Worm (Caenorhabditis elegans): ENCODE data around the gene nhr-162.

Gene nhr-162

DNA sequence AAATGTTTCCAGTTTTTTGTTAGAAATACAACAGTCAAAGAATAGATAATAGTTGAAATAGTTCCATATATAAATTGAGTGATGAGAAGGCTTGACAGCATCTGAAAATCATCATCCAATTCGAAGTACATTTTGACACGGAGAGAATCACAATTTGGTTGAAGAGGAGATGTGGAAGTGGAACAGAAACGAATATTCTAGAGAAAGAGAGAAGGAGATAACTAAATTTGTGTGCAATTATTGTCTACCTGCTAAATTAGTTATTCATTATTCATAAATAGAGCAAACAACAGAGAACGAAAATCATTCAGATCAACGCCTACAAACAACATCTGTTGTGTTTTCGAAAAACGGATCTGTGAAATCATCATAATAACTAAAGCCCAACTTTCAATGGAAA is 37.9 kb downstream of the nhr-162 start, which contains the start of gene srg-31:
Gene srg-31 (minus strand): TSS at position 101 of the 400 bp plus-strand sequence.
- TF ChIP-seq die-1 (tag; optimal IDR thresholded peaks at IDR 0.05) (no peak), zim-3 (tag; optimal IDR thresholded peaks at IDR 0.05) (no peak), nfya-2 (GFP tag; IDR thresholded peaks at IDR 0.05) (no peak), atf-7 (tag; optimal IDR thresholded peaks at IDR 0.05) (no peak), sea-2 (GFP tag; IDR thresholded peaks at IDR 0.05) (no peak), ztf-6 (GFP tag; IDR thresholded peaks at IDR 0.05) (no peak), ztf-28 (GFP tag; IDR thresholded peaks at IDR 0.05) (no peak), Y79H2A.3 (GFP tag; conservative IDR thresholded peaks at IDR 0.05) (no peak), B0019.2 (GFP tag; conservative IDR thresholded peaks at IDR 0.05) (no peak), bed-1 (GFP tag; IDR thresholded peaks at IDR 0.05) (no peak)

ce11 chrV:6951306-6951705 is 40.4 kb downstream of the nhr-162 start, which contains the start of gene T07H8.11:
TSS of gene T07H8.11 (minus strand) at chrV:6951406.
- TF ChIP-seq ets-4 (GFP tag; optimal IDR thresholded peaks at IDR 0.05) (no peak), dox-1 (GFP tag; IDR thresholded peaks at IDR 0.05) (no peak), F55B11.4 (tag; optimal IDR thresholded peaks at IDR 0.05; ENCODE audit: borderline replicate concordance, insufficient read depth) (no peak), unc-62 (GFP tag; optimal IDR thresholded peaks at IDR 0.05) (no peak), ceh-58 (GFP tag; IDR thresholded peaks at IDR 0.05) (no peak), egl-44 (GFP tag; IDR thresholded peaks at IDR 0.05) (no peak), nhr-90 (tag; optimal IDR thresholded peaks at IDR 0.05) (no peak)

ce11 chrV:6949770-6950169 is 41.9 kb downstream of the nhr-162 start, which contains the start of gene Y57E12B.11:
TSS of gene Y57E12B.11 (minus strand) at chrV:6949870.
- TF ChIP-seq C17E4.6 (GFP tag; IDR thresholded peaks at IDR 0.05) (no peak), snpc-3.4 (tag; optimal IDR thresholded peaks at IDR 0.05) (no peak), ekl-4 (GFP tag; IDR thresholded peaks at IDR 0.05) (no peak), lag-1 (GFP tag; IDR thresholded peaks at IDR 0.05) (no peak), pbrm-1 (GFP tag; IDR thresholded peaks at IDR 0.05) (no peak), ceh-100 (GFP tag; IDR thresholded peaks at IDR 0.05) (no peak), let-526 (GFP tag; IDR thresholded peaks at IDR 0.05) (no peak), hlh-26 (GFP tag; conservative IDR thresholded peaks at IDR 0.05) (no peak), F57C9.4 (tag; optimal IDR thresholded peaks at IDR 0.05) (no peak), B0336.3 (GFP tag; IDR thresholded peaks at IDR 0.05) (no peak), bed-2 (GFP tag; IDR thresholded peaks at IDR 0.05) (no peak), nfya-1 (tag; optimal IDR thresholded peaks at IDR 0.05; ENCODE audit: borderline replicate concordance, insufficient read depth) (no peak), F49E8.2 (tag; optimal IDR thresholded peaks at IDR 0.05; ENCODE audit: insufficient read depth) (no peak), nfya-2 (GFP tag; IDR thresholded peaks at IDR 0.05) (no peak), zfh-2 (GFP tag; conservative IDR thresholded peaks at IDR 0.05) (no peak)

DNA sequence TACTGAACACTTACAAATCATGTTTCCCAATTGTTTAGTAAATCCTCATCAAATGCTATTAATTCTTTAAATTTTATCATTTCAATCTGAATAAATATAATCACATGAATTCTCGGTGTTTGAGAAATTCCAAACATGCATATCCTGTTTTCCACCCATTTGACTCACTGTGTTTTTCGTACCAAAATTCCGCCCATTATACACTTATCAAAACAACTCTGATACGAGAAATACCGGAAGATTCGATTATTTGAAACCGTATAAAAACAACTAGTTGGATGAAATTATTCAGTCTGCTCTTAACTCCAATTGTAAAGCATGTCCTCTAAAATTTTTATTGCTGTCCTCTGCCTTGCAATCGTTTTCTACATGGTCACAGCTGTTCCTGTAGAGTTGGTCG is 43.4 kb downstream of the nhr-162 start, which contains the start of gene Y57E12B.1:
Gene Y57E12B.1 (plus strand): TSS at position 301 of the 400 bp plus-strand sequence.
- no peak for TF ChIP-seq dpff-1 (tag; optimal IDR thresholded peaks at IDR 0.05)
- TF ChIP-seq dpl-1 (GFP tag; optimal IDR thresholded peaks at IDR 0.05), result no peak
- TF ChIP-seq F57C9.4 (tag; optimal IDR thresholded peaks at IDR 0.05), result no peak
- TF ChIP-seq Y53F4B.3 (GFP tag; IDR thresholded peaks at IDR 0.05), result no peak
- no peak for TF ChIP-seq snpc-3.4 (tag; optimal IDR thresholded peaks at IDR 0.05)
- TF ChIP-seq B0261.1 (tag; optimal IDR thresholded peaks at IDR 0.05), result no peak
- TF ChIP-seq hsf-1 (GFP tag; IDR thresholded peaks at IDR 0.05), result no peak
- no peak for TF ChIP-seq F49E8.2 (tag; optimal IDR thresholded peaks at IDR 0.05; ENCODE audit: insufficient read depth)
- no peak for TF ChIP-seq F23B12.7 (tag; optimal IDR thresholded peaks at IDR 0.05; ENCODE audit: insufficient read depth)
- no peak for TF ChIP-seq nfya-1 (tag; optimal IDR thresholded peaks at IDR 0.05; ENCODE audit: borderline replicate concordance, insufficient read depth)
- no peak for TF ChIP-seq fkh-3 (tag; optimal IDR thresholded peaks at IDR 0.05)
- no peak for TF ChIP-seq hrde-1 (tag; optimal IDR thresholded peaks at IDR 0.05; ENCODE audit: borderline replicate concordance)
- TF ChIP-seq Y95B8A.8 (GFP tag; IDR thresholded peaks at IDR 0.05), result no peak
- no peak for TF ChIP-seq ztf-28 (GFP tag; IDR thresholded peaks at IDR 0.05)
- no peak for TF ChIP-seq lir-1 (GFP tag; conservative IDR thresholded peaks at IDR 0.05)
- TF ChIP-seq madf-10 (tag; optimal IDR thresholded peaks at IDR 0.05), result no peak

Measured in whole organism, young adult.